Worm (Caenorhabditis elegans): Measurements from ENCODE around the gene srbc-5.

ce11 chrV:3301898-3302297, 41.7 kb downstream of the srbc-5 start, which contains the start of gene srbc-1:
- TF ChIP-seq W03F9.2 (tag; optimal IDR thresholded peaks at IDR 0.05) (no peak), dao-5 (tag; optimal IDR thresholded peaks at IDR 0.05) (no peak), him-1 (tag; optimal IDR thresholded peaks at IDR 0.05) (no peak)
